Fruit fly (Drosophila melanogaster) whole organism, wandering third instar larva: ENCODE data around the gene Abp1.
A peak's percentile ranks its signal among the peaks of the same experiment; 100 is the strongest.

ENCODE experiments used
- Abd-B ChIP-seq: fragments of >200 bp; optimal IDR thresholded peaks from 2 replicates; lab custom pipeline; 2017; ENCODE audit warnings: missing biosample characterization, missing genetic modification characterization
- CG32264 ChIP-seq: fragments of 200-800 bp; sonication (Bioruptor generic); optimal IDR thresholded peaks from 2 replicates; lab custom pipeline; 2016; ENCODE audit warnings: missing biosample characterization, missing genetic modification characterization
- CG9705 ChIP-seq: fragments of 200-800 bp; sonication (Bioruptor generic); optimal IDR thresholded peaks from 2 replicates; lab custom pipeline; 2018; ENCODE audit warnings: missing biosample characterization, mild to moderate bottlenecking, missing genetic modification characterization
- CrebA ChIP-seq: fragments of 200-800 bp; sonication (Bioruptor generic); optimal IDR thresholded peaks from 2 replicates; lab custom pipeline; 2016; ENCODE audit warnings: missing biosample characterization, mild to moderate bottlenecking, missing genetic modification characterization, borderline replicate concordance
- Dfd ChIP-seq: fragments of >200 bp; optimal IDR thresholded peaks from 2 replicates; lab custom pipeline; 2017; ENCODE audit warnings: missing biosample characterization, missing genetic modification characterization
- Dif ChIP-seq: fragments of 200-275, 200-300 bp; sonication (Bioruptor generic); optimal IDR thresholded peaks from 2 replicates; lab custom pipeline; 2018; ENCODE audit warnings: missing biosample characterization, missing genetic modification characterization; ENCODE audit not compliant: partially characterized antibody
- GATAd ChIP-seq: sonication (Bioruptor generic); optimal IDR thresholded peaks from 2 replicates; lab custom pipeline; 2016; ENCODE audit warnings: missing biosample characterization, missing genetic modification characterization
- HLH106 ChIP-seq: fragments of 200-800 bp; optimal IDR thresholded peaks from 3 replicates; lab custom pipeline; 2019; ENCODE audit warnings: missing biosample characterization, mild to moderate bottlenecking, missing genetic modification characterization, moderate library complexity
- Hnf4 ChIP-seq: fragments of 200-800 bp; sonication (Bioruptor generic); optimal IDR thresholded peaks from 2 replicates; lab custom pipeline; 2016; ENCODE audit warnings: missing biosample characterization, mild to moderate bottlenecking, missing genetic modification characterization
- Hr83 ChIP-seq: fragments of 200-300 bp; sonication (Bioruptor generic); optimal IDR thresholded peaks from 2 replicates; lab custom pipeline; 2016; ENCODE audit warnings: missing biosample characterization, mild to moderate bottlenecking, missing genetic modification characterization, moderate library complexity; ENCODE audit not compliant: poor library complexity, severe bottlenecking
- Jra ChIP-seq: sonication (Bioruptor generic); optimal IDR thresholded peaks from 2 replicates; lab custom pipeline; 2016; ENCODE audit warnings: missing biosample characterization, missing genetic modification characterization
- Mio ChIP-seq: sonication (Bioruptor generic); optimal IDR thresholded peaks from 2 replicates; lab custom pipeline; 2016; ENCODE audit warnings: missing biosample characterization, missing genetic modification characterization
- OdsH ChIP-seq: fragments of 200-800 bp; sonication (Bioruptor generic); optimal IDR thresholded peaks from 2 replicates; lab custom pipeline; 2016; ENCODE audit warnings: missing biosample characterization, mild to moderate bottlenecking, missing genetic modification characterization
- Rel ChIP-seq, 2 experiments: fragments of 200-800 bp; sonication (Bioruptor generic) in 1 of 2; optimal IDR thresholded peaks; 2 replicates in 1 of 2; 3 replicates in 1 of 2; lab custom pipeline; 2016 to 2019; ENCODE audit warnings: mild to moderate bottlenecking in 2 of 2, missing biosample characterization in 2 of 2, missing genetic modification characterization in 2 of 2, moderate library complexity in 1 of 2
- Sp1 ChIP-seq: fragments of 200-800 bp; sonication (Bioruptor generic); optimal IDR thresholded peaks from 3 replicates; lab custom pipeline; 2019; ENCODE audit warnings: missing biosample characterization, mild to moderate bottlenecking, missing genetic modification characterization, moderate library complexity
- Vsx2 ChIP-seq: fragments of 200-300, 225-300 bp; sonication (Bioruptor generic); optimal IDR thresholded peaks from 2 replicates; lab custom pipeline; 2018; ENCODE audit warnings: missing biosample characterization, missing genetic modification characterization; ENCODE audit not compliant: partially characterized antibody
- br ChIP-seq: fragments of 200-800 bp; sonication (Bioruptor generic); optimal IDR thresholded peaks from 2 replicates; lab custom pipeline; 2016; ENCODE audit warnings: missing biosample characterization, missing genetic modification characterization
- brk ChIP-seq: fragments of 200-800 bp; sonication (Bioruptor generic); optimal IDR thresholded peaks from 2 replicates; lab custom pipeline; 2016; ENCODE audit warnings: missing biosample characterization, mild to moderate bottlenecking, missing genetic modification characterization
- dl ChIP-seq, 2 experiments: fragments of 175-275, 200-275 bp in 1 of 2; fragments of 200-275 bp in 1 of 2; sonication (Bioruptor generic); optimal IDR thresholded peaks; lab custom pipeline; 2018; ENCODE audit warnings: mild to moderate bottlenecking in 2 of 2, missing biosample characterization in 2 of 2, missing genetic modification characterization in 2 of 2, moderate library complexity in 2 of 2; ENCODE audit not compliant: partially characterized antibody in 2 of 2, insufficient read depth in 1 of 2
- dmrt93B ChIP-seq: fragments of 200-800 bp; sonication (Bioruptor generic); optimal IDR thresholded peaks from 2 replicates; lab custom pipeline; 2018; ENCODE audit warnings: missing biosample characterization, mild to moderate bottlenecking, missing genetic modification characterization
- dsf ChIP-seq: sonication (Bioruptor generic); optimal IDR thresholded peaks from 2 replicates; lab custom pipeline; 2016; ENCODE audit warnings: missing biosample characterization, missing genetic modification characterization, borderline replicate concordance
- ey ChIP-seq: fragments of 200-800 bp; sonication (Bioruptor generic); optimal IDR thresholded peaks from 2 replicates; lab custom pipeline; 2016; ENCODE audit warnings: missing biosample characterization, missing genetic modification characterization
- foxo ChIP-seq, 2 experiments: fragments of 200-800 bp; sonication (Bioruptor generic); optimal IDR thresholded peaks; 2 replicates in 1 of 2; 3 replicates in 1 of 2; lab custom pipeline; 2016 to 2017; ENCODE audit warnings: missing biosample characterization in 2 of 2, missing genetic modification characterization in 2 of 2
- fru ChIP-seq: fragments of 200-800 bp; sonication (Bioruptor generic); optimal IDR thresholded peaks from 3 replicates; lab custom pipeline; 2016; ENCODE audit warnings: missing biosample characterization, mild to moderate bottlenecking, missing genetic modification characterization
- h ChIP-seq: fragments of 200-800 bp; sonication (Bioruptor generic); optimal IDR thresholded peaks from 3 replicates; lab custom pipeline; 2016; ENCODE audit warnings: missing biosample characterization, mild to moderate bottlenecking, missing genetic modification characterization
- jim ChIP-seq: fragments of 175-275, 200-325 bp; sonication (Bioruptor generic); optimal IDR thresholded peaks from 2 replicates; lab custom pipeline; 2016; ENCODE audit warnings: missing biosample characterization, mild to moderate bottlenecking, missing genetic modification characterization
- lola ChIP-seq: fragments of >200 bp; optimal IDR thresholded peaks from 2 replicates; lab custom pipeline; 2017; ENCODE audit warnings: missing biosample characterization, missing genetic modification characterization
- psq ChIP-seq: fragments of 200-800 bp; sonication (Bioruptor generic); optimal IDR thresholded peaks from 3 replicates; lab custom pipeline; 2017; ENCODE audit warnings: missing biosample characterization, mild to moderate bottlenecking, missing genetic modification characterization, moderate library complexity
- rgr ChIP-seq: fragments of 200-800 bp; sonication (Bioruptor generic); optimal IDR thresholded peaks from 3 replicates; lab custom pipeline; 2016; ENCODE audit warnings: missing biosample characterization, mild to moderate bottlenecking, missing genetic modification characterization
- sage ChIP-seq: fragments of 200-800 bp; sonication (Bioruptor generic); optimal IDR thresholded peaks from 2 replicates; lab custom pipeline; 2016; ENCODE audit warnings: missing biosample characterization, mild to moderate bottlenecking, missing genetic modification characterization
- sv ChIP-seq: fragments of 200-800 bp; sonication (Bioruptor generic); optimal IDR thresholded peaks from 3 replicates; lab custom pipeline; 2016; ENCODE audit warnings: missing biosample characterization, missing genetic modification characterization
- tai ChIP-seq: sonication (Bioruptor generic); optimal IDR thresholded peaks from 2 replicates; lab custom pipeline; 2016; ENCODE audit warnings: missing biosample characterization, missing genetic modification characterization
- woc ChIP-seq: sonication (Bioruptor generic); optimal IDR thresholded peaks from 2 replicates; lab custom pipeline; 2016; ENCODE audit warnings: missing biosample characterization, mild to moderate bottlenecking, missing genetic modification characterization

Abp1 gene

dm6 chr3L:13503631-13504030 is 17.6 kb upstream of the Abp1 start:
- TF ChIP-seq CG32264 (GFP tag; lab: Kevin White, UChicago) (no peak), Rel (GFP tag; optimal IDR thresholded peaks at IDR 0.05; lab: Kevin White, UChicago) (no peak), Rel (tag; optimal IDR thresholded peaks at IDR 0.05; lab: Kevin White, UChicago) (no peak), tai (GFP tag; lab: Kevin White, UChicago) (no peak), dsf (GFP tag; lab: Kevin White, UChicago) (no peak), Dfd (GFP tag; lab: Kevin White, UChicago) (no peak), Jra (GFP tag; lab: Kevin White, UChicago) (no peak), foxo (GFP tag; optimal IDR thresholded peaks at IDR 0.05; lab: Kevin White, UChicago) (no peak), brk (GFP tag; lab: Kevin White, UChicago) (no peak), jim (no peak), sage (no peak), psq (GFP tag; lab: Kevin White, UChicago) (no peak), Hr83 (GFP tag; lab: Kevin White, UChicago) (no peak), Mio (no peak), Dif (no peak), h (no peak)

dm6 chr3L:13502484-13503109 is 16.5 kb upstream of the Abp1 start, which contains the start of gene Spt20:
Gene Spt20, plus strand, starts transcription at chr3L:13502707.
- TF ChIP-seq sv (GFP tag; lab: Kevin White, UChicago): no peak
- no peak for TF ChIP-seq CG32264 (GFP tag; lab: Kevin White, UChicago)
- no peak for TF ChIP-seq dl (GFP tag; optimal IDR thresholded peaks at IDR 0.05; lab: Kevin White, UChicago; ENCODE audit: insufficient read depth in 1 of 2, partially characterized antibody in 2 of 2)
- TF ChIP-seq jim: no peak
- TF ChIP-seq Hnf4 (GFP tag; lab: Kevin White, UChicago): no peak
- TF ChIP-seq Abd-B: no peak
- TF ChIP-seq Vsx2 (GFP tag; lab: Kevin White, UChicago): no peak
- no peak for TF ChIP-seq woc (GFP tag; lab: Kevin White, UChicago)
- TF ChIP-seq ey (GFP tag; lab: Kevin White, UChicago): no peak
- no peak for TF ChIP-seq fru (GFP tag; lab: Kevin White, UChicago)
- no peak for TF ChIP-seq HLH106 (tag; lab: Kevin White, UChicago)
- TF ChIP-seq psq (GFP tag; lab: Kevin White, UChicago): no peak
- no peak for TF ChIP-seq CrebA
- TF ChIP-seq GATAd (GFP tag; lab: Kevin White, UChicago): no peak
- no peak for TF ChIP-seq lola (GFP tag; lab: Kevin White, UChicago)

- TF ChIP-seq ey (GFP tag; lab: Kevin White, UChicago) (peak; percentile 90), dsf (GFP tag; lab: Kevin White, UChicago) (no peak), foxo (GFP tag; optimal IDR thresholded peaks at IDR 0.05; lab: Kevin White, UChicago) (peak in 1 of 2 experiments; percentile 91), rgr (GFP tag; lab: Kevin White, UChicago) (peak; percentile 82), fru (GFP tag; lab: Kevin White, UChicago) (peak; percentile 90), dmrt93B (GFP tag; lab: Kevin White, UChicago) (peak; percentile 63), h (peak; percentile 87), jim (no peak), br (GFP tag; lab: Kevin White, UChicago) (peak; percentile 91), CG9705 (peak; percentile 83), HLH106 (tag; lab: Kevin White, UChicago) (peak; percentile 89), Sp1 (GFP tag; lab: Kevin White, UChicago) (peak; percentile 86), Dfd (GFP tag; lab: Kevin White, UChicago) (peak; percentile 42), dl (GFP tag; optimal IDR thresholded peaks at IDR 0.05; lab: Kevin White, UChicago; ENCODE audit: insufficient read depth in 1 of 2, partially characterized antibody in 2 of 2) (no peak), Vsx2 (GFP tag; lab: Kevin White, UChicago) (peak; percentile 28), woc (GFP tag; lab: Kevin White, UChicago) (peak; percentile 88), OdsH (GFP tag; lab: Kevin White, UChicago) (peak; percentile 86), psq (GFP tag; lab: Kevin White, UChicago) (peak; percentile 72), CG32264 (GFP tag; lab: Kevin White, UChicago) (peak; percentile 43), GATAd (GFP tag; lab: Kevin White, UChicago) (no peak), Rel (GFP tag; optimal IDR thresholded peaks at IDR 0.05; lab: Kevin White, UChicago) (peak; percentile 39), Rel (tag; optimal IDR thresholded peaks at IDR 0.05; lab: Kevin White, UChicago) (peak; percentile 67), lola (GFP tag; lab: Kevin White, UChicago) (no peak), sv (GFP tag; lab: Kevin White, UChicago) (no peak)
Measured at dm6 chr3L:13499932-13500719, 14.0 kb upstream of the Abp1 start.
